Fruit fly (Drosophila melanogaster): ENCODE measurements around the gene Chrac-14.
A peak's percentile ranks its signal among the peaks of the same experiment; 100 is the strongest.

The Chrac-14 gene

DNA sequence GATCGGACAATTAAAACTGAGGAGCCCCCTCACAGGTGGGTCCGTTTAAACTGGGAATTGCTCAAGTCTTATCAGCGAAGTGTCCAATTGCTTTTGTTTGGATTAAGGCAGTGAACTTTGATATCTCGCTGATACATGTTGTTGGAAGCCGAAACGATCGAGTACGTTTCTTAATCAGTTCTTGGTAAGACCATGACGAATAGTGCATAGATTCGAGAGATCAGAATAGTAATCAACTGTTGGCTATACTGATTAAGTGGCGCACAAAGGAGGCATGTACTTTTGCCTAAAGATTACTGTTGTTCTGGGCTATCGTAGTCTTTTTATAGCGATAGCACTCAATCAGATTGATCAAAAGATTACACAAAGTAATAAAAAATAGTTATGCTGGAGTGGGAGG lies 14.3 kb downstream of the Chrac-14 start:
- TF ChIP-seq Dif (GFP tag; optimal IDR thresholded peaks at IDR 0.05; ENCODE audit: partially characterized antibody) (peak; percentile 20), dmrt93B (GFP tag; optimal IDR thresholded peaks at IDR 0.05) (no peak), Hnf4 (GFP tag; optimal IDR thresholded peaks at IDR 0.05) (peak; percentile 4)

DNA sequence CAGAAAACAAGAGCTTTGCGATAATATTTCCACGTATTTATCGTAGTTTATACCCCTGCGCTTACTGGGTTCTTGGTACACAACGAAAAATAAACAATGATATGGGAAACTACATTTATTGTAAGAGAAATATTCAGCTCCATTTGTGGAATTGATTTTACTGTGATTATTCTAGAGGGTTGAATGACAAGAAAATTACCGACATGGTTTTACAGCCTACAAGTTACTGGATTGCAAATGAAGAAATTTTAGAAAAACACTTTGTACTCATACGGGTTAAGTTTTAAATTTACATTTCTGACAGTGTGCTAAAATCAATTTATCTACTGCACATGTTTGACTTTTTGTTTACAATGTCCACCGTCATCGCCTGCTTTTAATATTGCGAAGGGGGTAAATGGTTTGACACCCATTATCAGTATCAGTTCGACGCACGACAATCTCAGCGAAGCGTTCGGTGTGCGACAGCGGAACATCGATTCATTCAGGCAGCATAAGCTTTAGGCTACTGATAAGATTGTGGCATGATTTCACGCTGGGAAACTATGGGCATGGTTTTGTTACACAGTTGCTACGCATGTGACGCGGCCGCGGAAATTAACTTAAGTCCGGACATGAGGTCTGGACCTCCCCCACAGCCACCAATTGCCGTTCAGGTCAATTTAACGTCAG lies 24.7 kb downstream of the Chrac-14 start:
- no peak for TF ChIP-seq GATAd (GFP tag; optimal IDR thresholded peaks at IDR 0.05)
- TF ChIP-seq br (GFP tag; optimal IDR thresholded peaks at IDR 0.05) = peak; percentile 16
- TF ChIP-seq Sp1 (GFP tag; optimal IDR thresholded peaks at IDR 0.05) = peak; percentile 7
- no peak for TF ChIP-seq CG32264 (GFP tag; optimal IDR thresholded peaks at IDR 0.05)
- TF ChIP-seq rgr (GFP tag; optimal IDR thresholded peaks at IDR 0.05) = peak; percentile 39
- TF ChIP-seq dsf (GFP tag; optimal IDR thresholded peaks at IDR 0.05; ENCODE audit: borderline replicate concordance) = no peak
- peak; percentile 52 for TF ChIP-seq h (GFP tag; optimal IDR thresholded peaks at IDR 0.05)
- TF ChIP-seq Hnf4 (GFP tag; optimal IDR thresholded peaks at IDR 0.05) = peak; percentile 13
- no peak for TF ChIP-seq woc (GFP tag; optimal IDR thresholded peaks at IDR 0.05)
- TF ChIP-seq ey (GFP tag; optimal IDR thresholded peaks at IDR 0.05) = peak; percentile 28
- TF ChIP-seq OdsH (GFP tag; optimal IDR thresholded peaks at IDR 0.05) = peak; percentile 4
- TF ChIP-seq brk (GFP tag; optimal IDR thresholded peaks at IDR 0.05) = no peak
- peak; percentile 10 for TF ChIP-seq HLH106 (tag; optimal IDR thresholded peaks at IDR 0.05)
- TF ChIP-seq Abd-B (GFP tag; optimal IDR thresholded peaks at IDR 0.05) = no peak
- no peak for TF ChIP-seq Dif (GFP tag; optimal IDR thresholded peaks at IDR 0.05; ENCODE audit: partially characterized antibody)
- no peak for TF ChIP-seq foxo (GFP tag; optimal IDR thresholded peaks at IDR 0.05)
- no peak for TF ChIP-seq usp (GFP tag; optimal IDR thresholded peaks at IDR 0.05)
- no peak for TF ChIP-seq Hr78 (GFP tag; optimal IDR thresholded peaks at IDR 0.05)

DNA sequence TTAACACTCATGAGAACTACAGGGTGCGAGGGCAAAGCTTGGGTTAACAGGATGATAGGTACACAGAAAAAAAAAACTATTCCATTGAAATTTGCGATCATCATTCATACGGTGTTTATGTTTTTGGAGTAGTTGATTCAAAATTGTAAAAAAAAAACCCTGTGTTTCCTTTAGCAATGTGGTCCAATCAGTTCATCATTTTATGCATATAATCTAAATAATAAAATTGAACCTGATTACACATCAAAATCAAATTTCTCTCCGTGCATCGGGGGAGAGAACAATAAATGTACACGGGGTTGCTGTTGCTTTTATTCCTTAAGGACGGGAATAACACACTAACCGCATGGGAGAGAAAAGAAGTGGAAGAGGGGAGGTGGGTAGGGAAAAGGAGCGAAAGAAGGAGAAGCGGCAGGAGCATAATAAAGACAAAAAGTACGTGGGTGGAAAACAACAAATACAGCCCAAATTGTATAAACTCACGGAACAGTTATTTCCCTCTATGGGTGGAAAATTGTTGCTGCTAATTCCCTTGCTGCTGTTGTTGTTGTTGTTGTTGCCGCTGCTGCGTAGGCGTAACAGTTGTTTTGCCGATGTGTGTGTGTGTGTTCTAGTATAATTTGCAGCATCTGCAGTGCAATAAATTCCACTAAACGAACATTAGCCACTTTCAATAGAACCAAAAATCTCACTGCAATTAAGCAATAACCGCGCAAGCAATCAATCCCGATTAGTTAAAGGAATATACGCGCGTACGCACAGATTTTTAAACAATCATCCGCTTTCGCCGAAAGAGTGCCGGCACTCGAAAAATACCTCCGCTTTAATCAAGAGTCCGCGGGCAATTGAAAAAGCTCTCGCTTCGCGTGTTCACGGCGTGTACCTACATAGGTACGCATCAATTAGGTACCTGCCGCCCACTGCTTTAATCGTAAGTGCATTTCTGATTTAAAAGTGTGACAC lies 26.2 kb downstream of the Chrac-14 start, which contains the start of gene Agpat2:
Gene Agpat2, minus strand, starts transcription at position 851 of the 963 bp plus-strand sequence.
- no peak for TF ChIP-seq lola (GFP tag; optimal IDR thresholded peaks at IDR 0.05)
- no peak for TF ChIP-seq Dfd (GFP tag; optimal IDR thresholded peaks at IDR 0.05)
- TF ChIP-seq Mio (GFP tag; optimal IDR thresholded peaks at IDR 0.05) = no peak
- TF ChIP-seq woc (GFP tag; optimal IDR thresholded peaks at IDR 0.05) = peak; percentile 70
- no peak for TF ChIP-seq pan (optimal IDR thresholded peaks at IDR 0.05)
- no peak for TF ChIP-seq Dif (GFP tag; optimal IDR thresholded peaks at IDR 0.05; ENCODE audit: partially characterized antibody)
- no peak for TF ChIP-seq Jra (GFP tag; optimal IDR thresholded peaks at IDR 0.05)
- no peak for TF ChIP-seq GATAd (GFP tag; optimal IDR thresholded peaks at IDR 0.05)
- TF ChIP-seq tai (GFP tag; optimal IDR thresholded peaks at IDR 0.05) = peak; percentile 71
- no peak for TF ChIP-seq jim (GFP tag; optimal IDR thresholded peaks at IDR 0.05)
- TF ChIP-seq usp (GFP tag; optimal IDR thresholded peaks at IDR 0.05) = no peak
- TF ChIP-seq Hr78 (GFP tag; optimal IDR thresholded peaks at IDR 0.05) = no peak
- TF ChIP-seq Myc (optimal IDR thresholded peaks at IDR 0.05) = no peak
- peak; percentile 79 for TF ChIP-seq OdsH (GFP tag; optimal IDR thresholded peaks at IDR 0.05)
- peak; percentile 69 for TF ChIP-seq sage (GFP tag; optimal IDR thresholded peaks at IDR 0.05)
- TF ChIP-seq foxo (GFP tag; optimal IDR thresholded peaks at IDR 0.05) = peak in 1 of 2 experiments; percentile 83
- peak; percentile 89 for TF ChIP-seq h (GFP tag; optimal IDR thresholded peaks at IDR 0.05)
- TF ChIP-seq fru (GFP tag; optimal IDR thresholded peaks at IDR 0.05) = peak; percentile 82
- peak; percentile 52 for TF ChIP-seq dmrt93B (GFP tag; optimal IDR thresholded peaks at IDR 0.05)
- no peak for TF ChIP-seq dsf (GFP tag; optimal IDR thresholded peaks at IDR 0.05; ENCODE audit: borderline replicate concordance)
- no peak for TF ChIP-seq Rel (GFP tag; optimal IDR thresholded peaks at IDR 0.05)
- no peak for TF ChIP-seq Rel (tag; optimal IDR thresholded peaks at IDR 0.05)
- TF ChIP-seq dl (GFP tag; optimal IDR thresholded peaks at IDR 0.05; ENCODE audit: insufficient read depth in 1 of 2, partially characterized antibody in 2 of 2) = no peak
- peak; percentile 72 for TF ChIP-seq Sp1 (GFP tag; optimal IDR thresholded peaks at IDR 0.05)
- TF ChIP-seq ey (GFP tag; optimal IDR thresholded peaks at IDR 0.05) = peak; percentile 80
- peak; percentile 76 for TF ChIP-seq rgr (GFP tag; optimal IDR thresholded peaks at IDR 0.05)
- peak; percentile 53 for TF ChIP-seq CG32264 (GFP tag; optimal IDR thresholded peaks at IDR 0.05)
- peak; percentile 77 for TF ChIP-seq br (GFP tag; optimal IDR thresholded peaks at IDR 0.05)
- TF ChIP-seq brk (GFP tag; optimal IDR thresholded peaks at IDR 0.05) = peak; percentile 58
- TF ChIP-seq N (GFP tag; optimal IDR thresholded peaks at IDR 0.05) = no peak
- peak; percentile 71 for TF ChIP-seq sv (GFP tag; optimal IDR thresholded peaks at IDR 0.05)
- peak; percentile 56 for TF ChIP-seq Hnf4 (GFP tag; optimal IDR thresholded peaks at IDR 0.05)
- TF ChIP-seq Hr83 (GFP tag; optimal IDR thresholded peaks at IDR 0.05; ENCODE audit: poor library complexity, severe bottlenecking) = no peak
- peak; percentile 72 for TF ChIP-seq psq (GFP tag; optimal IDR thresholded peaks at IDR 0.05)
- TF ChIP-seq CG9705 (GFP tag; optimal IDR thresholded peaks at IDR 0.05) = peak; percentile 1
- TF ChIP-seq CrebA (GFP tag; optimal IDR thresholded peaks at IDR 0.05; ENCODE audit: borderline replicate concordance) = no peak
- no peak for TF ChIP-seq Abd-B (GFP tag; optimal IDR thresholded peaks at IDR 0.05)
- TF ChIP-seq Vsx2 (GFP tag; optimal IDR thresholded peaks at IDR 0.05; ENCODE audit: partially characterized antibody) = no peak
- TF ChIP-seq HLH106 (tag; optimal IDR thresholded peaks at IDR 0.05) = peak; percentile 69
